Worm (Caenorhabditis elegans) whole organism, midembryonic: ENCODE data around the gene ech-1.1.

Source experiments
- T22C8.4 ChIP-seq: fragments of 200-800 bp; sonication (Bioruptor generic); IDR thresholded peaks from 2 replicates; pipeline ENCODE4 v1.3.6; 2022; ENCODE audit warnings: missing genetic modification characterization, missing compliant biosample characterization
- cog-1 ChIP-seq: sonication (generic microtip); optimal IDR thresholded peaks from 2 replicates; lab custom pipeline; 2016; ENCODE audit warnings: missing genetic modification characterization, missing compliant biosample characterization
- flt-1 ChIP-seq: fragments of 200-800 bp; sonication (Bioruptor generic); IDR thresholded peaks from 2 replicates; pipeline ENCODE4 v1.3.6; 2022; ENCODE audit warnings: missing genetic modification characterization, missing compliant biosample characterization
- klf-2 ChIP-seq: fragments of 200-800 bp; sonication (Bioruptor generic); conservative IDR thresholded peaks from 2 replicates; pipeline ENCODE4 v1.3.6; 2022; ENCODE audit warnings: missing genetic modification reagents, missing genetic modification characterization, missing compliant biosample characterization
- med-1 ChIP-seq: sonication (generic microtip); optimal IDR thresholded peaks from 2 replicates; lab custom pipeline; 2017; ENCODE audit warnings: missing genetic modification characterization, mild to moderate bottlenecking, missing compliant biosample characterization, antibody characterized with exemption, missing genetic modification reagents; ENCODE audit not compliant: insufficient read depth
- ref-1 ChIP-seq: fragments of 200-800 bp; sonication (Bioruptor generic); conservative IDR thresholded peaks from 2 replicates; pipeline ENCODE4 v1.3.6; 2022; ENCODE audit warnings: missing genetic modification reagents, missing genetic modification characterization, missing compliant biosample characterization
- tab-1 ChIP-seq: fragments of 200-800 bp; sonication (Bioruptor generic); IDR thresholded peaks from 2 replicates; pipeline ENCODE4 v1.3.6; 2022; ENCODE audit warnings: missing genetic modification characterization, missing compliant biosample characterization
- ztf-23 ChIP-seq: fragments of 200-800 bp; sonication (Bioruptor generic); IDR thresholded peaks from 2 replicates; pipeline ENCODE4 v1.3.6; 2022; ENCODE audit warnings: missing genetic modification reagents, missing genetic modification characterization, missing compliant biosample characterization
- ztf-29 ChIP-seq: fragments of 200-800 bp; sonication (Bioruptor generic); IDR thresholded peaks from 2 replicates; pipeline ENCODE4 v1.3.6; 2022; ENCODE audit warnings: missing genetic modification reagents, missing genetic modification characterization, missing compliant biosample characterization

The ech-1.1 gene

DNA sequence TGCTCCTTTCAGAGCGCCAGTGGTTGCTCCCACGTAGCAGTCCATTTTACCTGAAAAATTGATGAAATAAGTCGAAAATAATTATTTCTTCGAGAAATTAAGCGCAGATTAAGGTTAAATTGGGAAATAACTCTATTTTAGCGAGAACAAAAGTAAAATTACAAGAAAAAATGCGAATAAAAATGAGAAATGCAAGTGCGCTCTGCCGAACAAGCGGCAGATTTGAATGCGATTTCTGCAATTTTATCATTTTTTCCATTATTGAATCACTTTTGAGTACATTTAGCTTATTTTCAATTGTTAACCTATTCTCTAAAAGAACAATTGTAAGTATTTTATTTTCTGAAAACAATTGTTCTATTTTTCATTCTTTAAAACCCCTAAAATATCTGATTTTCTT is 33.6 kb upstream of the ech-1.1 start, which contains the start of gene T06E6.1:
T06E6.1 (minus strand) TSS at position 56 of the 400 bp plus-strand sequence.
- TF ChIP-seq klf-2 (GFP tag; lab: Robert Waterston, UW) (no peak), flt-1 (no peak), cog-1 (tag; lab: Kevin White, UChicago) (no peak), T22C8.4 (no peak), ztf-23 (GFP tag; lab: Robert Waterston, UW) (no peak), tab-1 (GFP tag; lab: Robert Waterston, UW) (no peak), med-1 (GFP tag; lab: Kevin White, UChicago) (no peak), ztf-29 (no peak), ref-1 (GFP tag; lab: Robert Waterston, UW) (no peak)

DNA sequence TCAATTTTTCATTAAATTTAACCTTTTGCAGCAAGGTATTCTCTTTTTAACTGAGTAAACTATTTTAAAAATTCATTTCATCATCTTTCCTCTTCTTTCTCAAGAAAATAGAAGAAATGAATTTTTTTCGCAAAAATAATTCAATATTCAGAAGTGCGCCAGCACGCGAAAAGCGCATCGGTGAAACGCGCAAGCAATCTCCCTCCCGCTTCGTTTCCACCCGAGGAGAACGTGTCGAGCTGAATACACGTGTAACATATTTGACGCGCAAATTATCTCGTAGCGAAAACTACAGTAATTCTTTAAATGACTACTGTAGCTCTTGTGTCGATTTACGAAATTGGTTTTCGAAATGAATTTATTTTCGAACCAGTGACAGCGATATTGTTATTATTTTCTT is 30.8 kb upstream of the ech-1.1 start:
- TF ChIP-seq med-1 (GFP tag; lab: Kevin White, UChicago) (no peak), klf-2 (GFP tag; lab: Robert Waterston, UW) (no peak), ztf-23 (GFP tag; lab: Robert Waterston, UW) (no peak), cog-1 (tag; lab: Kevin White, UChicago) (no peak), T22C8.4 (no peak), flt-1 (no peak), ztf-29 (no peak)

DNA sequence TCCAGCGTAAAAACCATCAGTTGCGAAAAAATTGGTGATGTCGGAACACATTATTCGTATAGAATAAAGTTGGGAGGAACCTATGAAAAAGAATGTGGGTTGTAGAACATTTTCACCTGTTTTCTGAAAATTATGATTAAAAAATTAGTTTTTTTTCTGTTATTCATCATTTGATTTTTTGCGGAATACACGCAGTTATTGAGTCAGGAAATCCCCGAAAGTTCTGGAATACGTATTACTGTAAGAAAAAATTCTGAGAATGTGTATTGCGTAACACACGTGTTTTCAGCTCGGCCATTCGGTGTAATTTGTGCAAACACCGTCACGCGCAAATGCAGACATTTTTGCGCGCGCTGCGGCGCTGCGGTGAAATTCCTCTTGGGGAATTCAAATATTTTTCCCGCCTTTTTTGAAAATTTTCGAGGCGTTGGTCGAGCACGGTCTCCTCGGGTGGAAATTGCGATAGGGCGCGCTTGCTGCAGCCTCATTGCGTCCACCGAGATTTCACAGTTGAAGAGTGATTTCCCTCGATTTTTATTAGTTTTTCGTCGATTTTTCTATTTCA is 27.6 kb upstream of the ech-1.1 start, which contains the start of gene srh-170:
srh-170 (minus strand) TSS at position 51 of the 565 bp plus-strand sequence.
- TF ChIP-seq T22C8.4: no peak
- TF ChIP-seq med-1 (GFP tag; lab: Kevin White, UChicago): no peak
- no peak for TF ChIP-seq flt-1
- no peak for TF ChIP-seq cog-1 (tag; lab: Kevin White, UChicago)
- TF ChIP-seq ref-1 (GFP tag; lab: Robert Waterston, UW): no peak
- no peak for TF ChIP-seq klf-2 (GFP tag; lab: Robert Waterston, UW)

DNA sequence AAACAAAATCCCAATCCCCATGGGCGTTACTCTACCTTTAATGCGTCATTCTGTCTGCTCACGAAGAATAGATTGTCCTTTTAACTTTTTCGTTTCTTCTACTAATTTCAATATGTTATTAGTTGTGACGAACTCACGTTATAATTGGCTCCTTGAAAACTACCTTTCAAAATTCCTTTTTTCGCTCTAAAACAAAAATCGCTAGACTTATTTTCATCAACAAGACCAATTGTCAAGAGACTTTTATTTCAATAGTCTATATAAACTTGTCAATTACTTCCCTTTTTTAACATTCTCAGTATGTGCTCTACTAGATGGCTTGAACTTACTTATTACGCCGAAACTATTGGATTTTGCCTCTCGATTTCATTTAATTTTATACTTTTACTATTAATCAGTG is 23.4 kb upstream of the ech-1.1 start, which contains the start of gene str-102:
str-102 (plus strand) TSS at position 301 of the 400 bp plus-strand sequence.
- no peak for TF ChIP-seq med-1 (GFP tag; lab: Kevin White, UChicago)
- no peak for TF ChIP-seq T22C8.4
- no peak for TF ChIP-seq cog-1 (tag; lab: Kevin White, UChicago)
- TF ChIP-seq ztf-29: no peak
- no peak for TF ChIP-seq tab-1 (GFP tag; lab: Robert Waterston, UW)
- no peak for TF ChIP-seq flt-1
- TF ChIP-seq ztf-23 (GFP tag; lab: Robert Waterston, UW): no peak
- no peak for TF ChIP-seq ref-1 (GFP tag; lab: Robert Waterston, UW)

DNA sequence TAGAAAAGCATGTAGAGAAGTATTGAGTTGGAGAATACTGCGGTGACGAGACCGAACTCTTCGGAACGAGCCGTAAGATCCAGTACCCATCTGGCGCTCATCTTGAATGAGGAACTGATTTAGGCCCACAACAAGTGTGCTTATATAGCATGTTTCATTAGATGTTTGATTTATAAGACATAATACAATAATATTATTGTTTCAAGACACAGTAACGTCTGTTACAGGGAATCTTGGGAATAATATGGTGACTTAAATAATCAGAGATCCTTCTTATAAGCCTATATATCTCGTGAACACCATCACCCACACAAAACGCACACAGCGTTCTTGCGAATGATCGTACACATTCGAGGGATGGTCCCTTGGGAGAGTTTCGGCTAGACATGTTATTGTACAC is 22.4 kb upstream of the ech-1.1 start, which contains the start of gene str-88:
str-88 (minus strand) TSS at position 101 of the 400 bp plus-strand sequence.
- no peak for TF ChIP-seq T22C8.4
- no peak for TF ChIP-seq tab-1 (GFP tag; lab: Robert Waterston, UW)
- no peak for TF ChIP-seq ztf-23 (GFP tag; lab: Robert Waterston, UW)
- no peak for TF ChIP-seq klf-2 (GFP tag; lab: Robert Waterston, UW)
- no peak for TF ChIP-seq med-1 (GFP tag; lab: Kevin White, UChicago)
- TF ChIP-seq cog-1 (tag; lab: Kevin White, UChicago): no peak
- TF ChIP-seq ztf-29: no peak
- no peak for TF ChIP-seq ref-1 (GFP tag; lab: Robert Waterston, UW)
- TF ChIP-seq flt-1: no peak

DNA sequence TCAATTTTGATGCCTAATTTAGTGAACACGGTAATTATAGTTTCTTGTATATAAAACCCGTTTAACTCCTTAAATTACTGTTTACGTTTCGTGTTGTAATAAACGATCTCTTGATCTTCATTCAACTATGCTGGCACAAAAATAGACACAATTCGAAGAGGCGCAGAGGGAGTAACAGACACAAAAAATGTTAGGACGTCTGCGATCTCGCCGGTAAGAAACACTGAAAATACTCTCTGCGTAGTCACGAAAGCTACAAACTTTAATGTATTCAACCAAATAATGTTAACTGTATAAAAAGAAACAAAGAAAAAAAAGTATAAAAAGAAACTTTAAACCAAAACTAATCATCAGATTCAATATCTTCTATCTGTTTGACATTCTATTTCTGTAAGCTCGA is 19.5 kb upstream of the ech-1.1 start, which contains the start of gene dhs-23:
dhs-23 (plus strand) TSS at position 363 of the 400 bp plus-strand sequence.
- TF ChIP-seq ztf-23 (GFP tag; lab: Robert Waterston, UW): no peak
- no peak for TF ChIP-seq ref-1 (GFP tag; lab: Robert Waterston, UW)
- no peak for TF ChIP-seq ztf-29
- TF ChIP-seq med-1 (GFP tag; lab: Kevin White, UChicago): no peak
- no peak for TF ChIP-seq klf-2 (GFP tag; lab: Robert Waterston, UW)
- no peak for TF ChIP-seq cog-1 (tag; lab: Kevin White, UChicago)

DNA sequence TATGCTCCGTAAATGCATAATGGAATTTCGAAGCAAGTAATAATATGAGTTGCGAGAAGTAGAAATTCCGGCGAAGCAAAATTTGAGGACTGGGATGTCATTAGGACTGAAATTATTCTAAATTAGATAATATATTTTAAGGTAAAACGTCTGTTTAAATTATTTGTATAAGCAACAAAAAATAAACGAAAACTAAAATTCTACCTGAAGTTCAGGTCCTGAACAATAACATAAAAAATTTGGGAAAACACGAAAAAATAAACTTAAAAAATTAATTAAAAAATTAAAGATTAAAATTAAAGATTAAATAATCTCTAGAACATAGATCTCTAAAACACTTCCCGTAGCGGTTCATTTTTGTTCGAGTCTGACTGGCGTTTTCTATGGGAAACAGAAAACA is 18.5 kb upstream of the ech-1.1 start, which contains the start of gene srh-251:
srh-251 (minus strand) TSS at position 101 of the 400 bp plus-strand sequence.
- TF ChIP-seq ztf-29 (no peak), ref-1 (GFP tag; lab: Robert Waterston, UW) (no peak), T22C8.4 (no peak), tab-1 (GFP tag; lab: Robert Waterston, UW) (no peak), klf-2 (GFP tag; lab: Robert Waterston, UW) (no peak), med-1 (GFP tag; lab: Kevin White, UChicago) (no peak), ztf-23 (GFP tag; lab: Robert Waterston, UW) (no peak), flt-1 (no peak)

DNA sequence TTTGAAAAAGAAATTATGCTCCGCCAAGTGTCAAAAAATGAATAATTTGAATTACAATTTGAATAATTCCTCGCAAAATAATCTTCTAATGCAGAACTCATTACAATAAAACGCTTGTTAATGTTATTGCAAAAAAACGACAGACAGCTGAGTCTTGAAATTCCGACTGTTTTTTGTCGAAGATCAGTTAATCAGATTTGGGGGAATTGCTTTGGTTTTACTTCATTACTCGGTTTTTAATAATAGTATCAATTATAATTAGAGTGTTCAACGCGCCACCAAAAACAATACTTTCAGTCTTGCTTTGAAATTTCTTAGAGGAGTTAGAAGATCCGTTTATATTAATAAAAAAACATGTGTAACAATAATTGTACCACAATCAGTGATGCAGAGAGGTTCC is 16.6 kb upstream of the ech-1.1 start, which contains the start of gene srh-122:
srh-122 (minus strand) TSS at position 101 of the 400 bp plus-strand sequence.
- TF ChIP-seq klf-2 (GFP tag; lab: Robert Waterston, UW): no peak

DNA sequence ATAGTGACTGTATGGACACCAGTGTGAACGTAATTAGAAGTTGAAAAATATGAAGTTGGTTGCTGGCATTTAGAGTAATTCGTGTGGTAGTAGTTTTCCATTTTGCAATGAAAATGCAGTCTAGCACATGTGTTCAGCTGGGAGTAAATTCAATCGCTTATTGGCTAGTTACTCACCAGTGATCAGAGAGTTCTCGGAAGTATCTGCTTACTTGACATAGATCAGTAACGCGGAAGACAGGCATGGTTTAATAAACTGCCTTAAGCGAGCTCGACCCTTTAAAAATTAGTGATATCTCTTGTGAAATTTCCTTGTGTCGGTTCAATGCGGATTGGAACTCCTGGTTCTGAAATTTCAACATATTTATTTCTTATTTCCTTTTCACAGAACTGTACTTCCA is 14.9 kb upstream of the ech-1.1 start, which contains the start of gene srh-52:
srh-52 (minus strand) TSS at position 101 of the 400 bp plus-strand sequence.
- TF ChIP-seq ztf-23 (GFP tag; lab: Robert Waterston, UW): no peak

DNA sequence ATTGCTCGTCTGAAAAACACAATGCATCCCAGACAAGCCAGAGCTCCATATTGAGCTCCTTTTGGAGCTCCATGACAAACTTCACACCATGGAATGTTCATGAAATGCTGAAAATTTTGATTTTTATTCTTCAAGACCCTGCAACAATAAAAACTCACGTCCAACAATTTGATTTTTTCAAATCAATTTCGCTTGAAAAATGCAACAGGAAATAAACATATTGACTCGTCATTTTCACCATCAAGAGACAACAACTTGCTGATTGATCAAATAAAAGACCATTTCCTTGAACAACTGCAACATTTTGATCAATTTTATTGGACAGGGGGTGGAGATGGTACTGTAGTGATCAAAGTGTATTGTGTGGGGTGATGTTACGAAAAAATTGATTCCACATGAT is 8.4 kb upstream of the ech-1.1 start, which contains the start of gene nhr-269:
nhr-269 (minus strand) TSS at position 101 of the 400 bp plus-strand sequence.
- TF ChIP-seq med-1 (GFP tag; lab: Kevin White, UChicago) (no peak), ref-1 (GFP tag; lab: Robert Waterston, UW) (no peak), ztf-23 (GFP tag; lab: Robert Waterston, UW) (no peak), tab-1 (GFP tag; lab: Robert Waterston, UW) (no peak), cog-1 (tag; lab: Kevin White, UChicago) (no peak), flt-1 (no peak), klf-2 (GFP tag; lab: Robert Waterston, UW) (no peak), ztf-29 (no peak), T22C8.4 (no peak)
